Worm (Caenorhabditis elegans) whole organism, young adult: ENCODE data around the gene srx-46.

Experiments used
- F33H1.4 ChIP-seq: fragments of 200-800 bp; sonication (Bioruptor generic); IDR thresholded peaks from 2 replicates; pipeline ENCODE4 v1.3.6; 2022; ENCODE audit warnings: missing genetic modification reagents, missing genetic modification characterization, missing compliant biosample characterization
- F49E8.2 ChIP-seq: sonication (generic microtip); optimal IDR thresholded peaks from 3 replicates; lab custom pipeline; 2017; ENCODE audit warnings: missing genetic modification characterization, mild to moderate bottlenecking, missing compliant biosample characterization, antibody characterized with exemption, moderate library complexity; ENCODE audit not compliant: insufficient read depth
- F57C9.4 ChIP-seq: sonication (generic microtip); optimal IDR thresholded peaks from 2 replicates; lab custom pipeline; 2017; ENCODE audit warnings: mild to moderate bottlenecking, missing genetic modification characterization, missing compliant biosample characterization
- attf-6 ChIP-seq: fragments of 200-800 bp; sonication (Bioruptor generic); IDR thresholded peaks from 2 replicates; pipeline ENCODE4 v1.3.6; 2022; ENCODE audit warnings: missing genetic modification reagents, missing genetic modification characterization, missing compliant biosample characterization
- ccch-3 ChIP-seq: fragments of 200-800 bp; sonication (Bioruptor generic); optimal IDR thresholded peaks from 2 replicates; lab custom pipeline; 2018; ENCODE audit warnings: mild to moderate bottlenecking, missing genetic modification characterization, missing compliant biosample characterization
- dpff-1 ChIP-seq: sonication (generic microtip); optimal IDR thresholded peaks from 2 replicates; lab custom pipeline; 2017; ENCODE audit warnings: mild to moderate bottlenecking, missing genetic modification characterization, missing compliant biosample characterization
- dpl-1 ChIP-seq: fragments of 150-350 bp; optimal IDR thresholded peaks from 2 replicates; lab custom pipeline; 2014; ENCODE audit warnings: missing biosample characterization, missing genetic modification reagents, missing genetic modification characterization
- egl-18 ChIP-seq: fragments of 200-800 bp; sonication (Bioruptor generic); IDR thresholded peaks from 2 replicates; pipeline ENCODE4 v1.3.6; 2022; ENCODE audit warnings: missing genetic modification reagents, missing genetic modification characterization, missing compliant biosample characterization
- nfya-1 ChIP-seq: sonication (generic microtip); optimal IDR thresholded peaks from 2 replicates; lab custom pipeline; 2017; ENCODE audit warnings: antibody characterized with exemption, missing compliant biosample characterization, missing genetic modification characterization, borderline replicate concordance; ENCODE audit not compliant: insufficient read depth
- sdz-38 ChIP-seq: sonication (generic microtip); optimal IDR thresholded peaks from 2 replicates; lab custom pipeline; 2016; ENCODE audit warnings: missing genotype, missing genetic modification characterization, missing compliant biosample characterization
- snpc-1.1 ChIP-seq: sonication (generic microtip); optimal IDR thresholded peaks from 2 replicates; lab custom pipeline; 2017; ENCODE audit warnings: missing genetic modification characterization, mild to moderate bottlenecking, missing compliant biosample characterization, antibody characterized with exemption, moderate library complexity, missing genotype, missing genetic modification reagents; ENCODE audit not compliant: insufficient read depth
- unc-62 ChIP-seq: fragments of 150-350 bp; optimal IDR thresholded peaks from 2 replicates; lab custom pipeline; 2014; ENCODE audit warnings: missing biosample characterization, missing genetic modification reagents, missing genetic modification characterization

ce11 chrV:9336462-9336861 is 16.6 kb upstream of the srx-46 start, which contains the start of gene coq-6:
- TF ChIP-seq egl-18 (GFP tag; lab: Robert Waterston, UW) (no peak), nfya-1 (tag; lab: Kevin White, UChicago) (no peak), F49E8.2 (tag; lab: Kevin White, UChicago) (no peak), dpff-1 (tag; lab: Kevin White, UChicago) (no peak), unc-62 (GFP tag; lab: Kevin White, UChicago) (no peak), F33H1.4 (no peak), dpl-1 (GFP tag; lab: Kevin White, UChicago) (no peak), F57C9.4 (tag; lab: Kevin White, UChicago) (no peak), attf-6 (no peak), ccch-3 (GFP tag; lab: Kevin White, UChicago) (no peak), snpc-1.1 (tag; lab: Kevin White, UChicago) (no peak), sdz-38 (tag; lab: Kevin White, UChicago) (no peak)
